Fruit fly (Drosophila melanogaster) whole organism, adult: ENCODE measurements around the gene Frq2.

Experiments
- Crg-1 ChIP-seq: fragments of 200-800 bp; sonication (Bioruptor generic); optimal IDR thresholded peaks from 2 replicates; lab custom pipeline; 2016; ENCODE audit warnings: missing biosample characterization, missing genetic modification characterization
- bab1 ChIP-seq: fragments of 200-800 bp; sonication (Bioruptor generic); optimal IDR thresholded peaks from 3 replicates; lab custom pipeline; 2019; ENCODE audit warnings: missing biosample characterization, mild to moderate bottlenecking, missing genetic modification characterization, moderate library complexity
- kay ChIP-seq: fragments of 200-800 bp; sonication (Bioruptor generic); peaks from one replicate; lab custom pipeline; 2016; ENCODE audit warnings: missing biosample characterization, missing genetic modification characterization, borderline replicate concordance
- toe ChIP-seq: fragments of 200-800 bp; sonication (Bioruptor generic); optimal IDR thresholded peaks from 2 replicates; lab custom pipeline; 2016; ENCODE audit warnings: missing biosample characterization, missing genetic modification characterization

dm6 chrX:18239301-18239700 is 61.9 kb downstream of the Frq2 start:
- TF ChIP-seq Crg-1: no peak
- peak; percentile 51 for TF ChIP-seq bab1 (GFP tag; lab: Kevin White, UChicago)
- TF ChIP-seq toe (GFP tag; lab: Kevin White, UChicago): no peak
- no peak for TF ChIP-seq kay (GFP tag; lab: Kevin White, UChicago)
